Fruit fly (Drosophila melanogaster): ENCODE data around the gene mRpL46.

Gene mRpL46

dm6 chr3L:1818834-1819233 is 41.6 kb downstream of the mRpL46 start:
- no peak for TF ChIP-seq psq (optimal IDR thresholded peaks at IDR 0.05)
- no peak for TF ChIP-seq Dll (optimal IDR thresholded peaks at IDR 0.05)
- no peak for TF ChIP-seq CG8478 (optimal IDR thresholded peaks at IDR 0.05)
- no peak for TF ChIP-seq EcR (GFP tag; optimal IDR thresholded peaks at IDR 0.05)
- TF ChIP-seq usp (GFP tag; optimal IDR thresholded peaks at IDR 0.05), result no peak
- no peak for TF ChIP-seq pan (optimal IDR thresholded peaks at IDR 0.05)

- no peak for TF ChIP-seq Dll (optimal IDR thresholded peaks at IDR 0.05)
- TF ChIP-seq EcR (GFP tag; optimal IDR thresholded peaks at IDR 0.05), result no peak
Measured at dm6 chr3L:1821140-1821539, 43.9 kb downstream of the mRpL46 start.

dm6 chr3L:1822365-1822764 is 45.1 kb downstream of the mRpL46 start:
- no peak for TF ChIP-seq Dll (optimal IDR thresholded peaks at IDR 0.05)
- TF ChIP-seq CG8478 (optimal IDR thresholded peaks at IDR 0.05), result no peak
- TF ChIP-seq psq (optimal IDR thresholded peaks at IDR 0.05), result no peak
- TF ChIP-seq EcR (GFP tag; optimal IDR thresholded peaks at IDR 0.05), result no peak
- TF ChIP-seq pan (optimal IDR thresholded peaks at IDR 0.05), result no peak
- no peak for TF ChIP-seq usp (GFP tag; optimal IDR thresholded peaks at IDR 0.05)

All from whole organism.